Worm (Caenorhabditis elegans) whole organism, midembryonic: Measurements from ENCODE around the gene T24E12.13.

Experiments
- T22C8.4 ChIP-seq: fragments of 200-800 bp; sonication (Bioruptor generic); IDR thresholded peaks from 2 replicates; pipeline ENCODE4 v1.3.6; 2022; ENCODE audit warnings: missing genetic modification characterization, missing compliant biosample characterization
- cog-1 ChIP-seq: sonication (generic microtip); optimal IDR thresholded peaks from 2 replicates; lab custom pipeline; 2016; ENCODE audit warnings: missing genetic modification characterization, missing compliant biosample characterization
- flt-1 ChIP-seq: fragments of 200-800 bp; sonication (Bioruptor generic); IDR thresholded peaks from 2 replicates; pipeline ENCODE4 v1.3.6; 2022; ENCODE audit warnings: missing genetic modification characterization, missing compliant biosample characterization
- klf-2 ChIP-seq: fragments of 200-800 bp; sonication (Bioruptor generic); conservative IDR thresholded peaks from 2 replicates; pipeline ENCODE4 v1.3.6; 2022; ENCODE audit warnings: missing genetic modification reagents, missing genetic modification characterization, missing compliant biosample characterization
- med-1 ChIP-seq: sonication (generic microtip); optimal IDR thresholded peaks from 2 replicates; lab custom pipeline; 2017; ENCODE audit warnings: missing genetic modification characterization, mild to moderate bottlenecking, missing compliant biosample characterization, antibody characterized with exemption, missing genetic modification reagents; ENCODE audit not compliant: insufficient read depth
- ref-1 ChIP-seq: fragments of 200-800 bp; sonication (Bioruptor generic); conservative IDR thresholded peaks from 2 replicates; pipeline ENCODE4 v1.3.6; 2022; ENCODE audit warnings: missing genetic modification reagents, missing genetic modification characterization, missing compliant biosample characterization
- tab-1 ChIP-seq: fragments of 200-800 bp; sonication (Bioruptor generic); IDR thresholded peaks from 2 replicates; pipeline ENCODE4 v1.3.6; 2022; ENCODE audit warnings: missing genetic modification characterization, missing compliant biosample characterization
- ztf-23 ChIP-seq: fragments of 200-800 bp; sonication (Bioruptor generic); IDR thresholded peaks from 2 replicates; pipeline ENCODE4 v1.3.6; 2022; ENCODE audit warnings: missing genetic modification reagents, missing genetic modification characterization, missing compliant biosample characterization
- ztf-29 ChIP-seq: fragments of 200-800 bp; sonication (Bioruptor generic); IDR thresholded peaks from 2 replicates; pipeline ENCODE4 v1.3.6; 2022; ENCODE audit warnings: missing genetic modification reagents, missing genetic modification characterization, missing compliant biosample characterization

Gene T24E12.13

ce11 chrII:3829623-3830022 is 42.4 kb downstream of the T24E12.13 start:
- TF ChIP-seq klf-2 (GFP tag; lab: Robert Waterston, UW) (no peak), ztf-29 (GFP tag; lab: Robert Waterston, UW) (no peak), ztf-23 (GFP tag; lab: Robert Waterston, UW) (no peak), cog-1 (tag; lab: Kevin White, UChicago) (no peak), med-1 (GFP tag; lab: Kevin White, UChicago) (no peak), flt-1 (no peak), ref-1 (GFP tag; lab: Robert Waterston, UW) (no peak), T22C8.4 (no peak), tab-1 (GFP tag; lab: Robert Waterston, UW) (no peak)

- no peak for TF ChIP-seq ztf-29 (GFP tag; lab: Robert Waterston, UW)
- TF ChIP-seq med-1 (GFP tag; lab: Kevin White, UChicago): no peak
- TF ChIP-seq ref-1 (GFP tag; lab: Robert Waterston, UW): no peak
- no peak for TF ChIP-seq ztf-23 (GFP tag; lab: Robert Waterston, UW)
Observed at ce11 chrII:3832383-3832782, 45.1 kb downstream of the T24E12.13 start, which contains the start of gene F54D10.9. TSS of gene F54D10.9 (minus strand) at chrII:3832483.

ce11 chrII:3835915-3836314 is 48.7 kb downstream of the T24E12.13 start, which contains the start of gene oac-4:
TSS of gene oac-4 (minus strand) at chrII:3836015.
- no peak for TF ChIP-seq cog-1 (tag; lab: Kevin White, UChicago)
- no peak for TF ChIP-seq klf-2 (GFP tag; lab: Robert Waterston, UW)
- no peak for TF ChIP-seq ztf-29 (GFP tag; lab: Robert Waterston, UW)
- no peak for TF ChIP-seq flt-1
